Worm (Caenorhabditis elegans) whole organism, L3 larva: Measurements from ENCODE around the gene hlh-25.

ENCODE experiments used
- R02D3.7 ChIP-seq: fragments of 150-350 bp; optimal IDR thresholded peaks from 2 replicates; lab custom pipeline; 2014; ENCODE audit warnings: missing biosample characterization, missing genetic modification characterization
- ZK546.5 ChIP-seq: sonication (generic microtip); optimal IDR thresholded peaks from 2 replicates; lab custom pipeline; 2017; ENCODE audit warnings: missing biosample characterization, missing genetic modification characterization
- aly-2 ChIP-seq: fragments of 150-350 bp; optimal IDR thresholded peaks from 2 replicates; lab custom pipeline; 2014; ENCODE audit warnings: missing biosample characterization, missing genetic modification characterization
- ceh-16 ChIP-seq: sonication (generic microtip); optimal IDR thresholded peaks from 2 replicates; lab custom pipeline; 2017; ENCODE audit warnings: missing biosample characterization, missing genetic modification characterization
- ceh-82 ChIP-seq: fragments of 150-350 bp; optimal IDR thresholded peaks from 2 replicates; lab custom pipeline; 2014; ENCODE audit warnings: missing biosample characterization, missing genetic modification characterization
- ceh-9 ChIP-seq: sonication (generic microtip); optimal IDR thresholded peaks from 2 replicates; lab custom pipeline; 2018; ENCODE audit warnings: missing biosample characterization, missing genetic modification characterization
- daf-12 ChIP-seq: fragments of 150-350 bp; optimal IDR thresholded peaks from 2 replicates; lab custom pipeline; 2014; ENCODE audit warnings: missing biosample characterization, missing genetic modification reagents, missing genetic modification characterization
- egl-27 ChIP-seq: sonication (generic microtip); optimal IDR thresholded peaks from 4 replicates; lab custom pipeline; 2017; ENCODE audit warnings: missing biosample characterization, missing genetic modification reagents, missing genetic modification characterization
- egl-5 ChIP-seq: fragments of 150-350 bp; optimal IDR thresholded peaks from 2 replicates; lab custom pipeline; 2017; ENCODE audit warnings: missing biosample characterization, missing genetic modification reagents, missing genetic modification characterization, inconsistent platforms
- elt-1 ChIP-seq: fragments of 150-350 bp; optimal IDR thresholded peaks from 2 replicates; lab custom pipeline; 2014; ENCODE audit warnings: missing biosample characterization, missing genetic modification characterization
- elt-2 ChIP-seq: sonication (generic microtip); optimal IDR thresholded peaks from 2 replicates; lab custom pipeline; 2016; ENCODE audit warnings: missing genetic modification reagents, mild to moderate bottlenecking, missing genetic modification characterization, missing compliant biosample characterization
- eor-1 ChIP-seq, 2 experiments: fragments of 150-350 bp; optimal IDR thresholded peaks; 2 replicates each; lab custom pipeline; 2014 to 2018; ENCODE audit warnings: missing biosample characterization in 2 of 2, missing genetic modification characterization in 2 of 2
- fkh-10 ChIP-seq: sonication (generic microtip); optimal IDR thresholded peaks from 2 replicates; lab custom pipeline; 2017; ENCODE audit warnings: missing biosample characterization, missing genetic modification reagents, missing genetic modification characterization
- fkh-2 ChIP-seq: fragments of 150-350 bp; optimal IDR thresholded peaks from 2 replicates; lab custom pipeline; 2014; ENCODE audit warnings: missing biosample characterization, missing genetic modification reagents, missing genetic modification characterization
- fos-1 ChIP-seq: fragments of 150-350 bp; optimal IDR thresholded peaks from 2 replicates; lab custom pipeline; 2014; ENCODE audit warnings: missing biosample characterization, missing genetic modification characterization
- jun-1 ChIP-seq: fragments of 150-350 bp; optimal IDR thresholded peaks from 2 replicates; lab custom pipeline; 2014; ENCODE audit warnings: missing biosample characterization, missing genetic modification reagents, missing genetic modification characterization
- lin-15B ChIP-seq: fragments of 150-350 bp; optimal IDR thresholded peaks from 2 replicates; lab custom pipeline; 2014; ENCODE audit warnings: missing biosample characterization, missing genetic modification characterization
- lin-39 ChIP-seq: fragments of 150-350 bp; optimal IDR thresholded peaks from 2 replicates; lab custom pipeline; 2018; ENCODE audit warnings: missing biosample characterization, missing genetic modification reagents, missing genetic modification characterization
- lsy-12 ChIP-seq: sonication (generic microtip); optimal IDR thresholded peaks from 2 replicates; lab custom pipeline; 2016; ENCODE audit warnings: mild to moderate bottlenecking, missing genetic modification characterization, missing compliant biosample characterization
- mdl-1 ChIP-seq: fragments of 150-350 bp; optimal IDR thresholded peaks from 2 replicates; lab custom pipeline; 2014; ENCODE audit warnings: missing biosample characterization, missing genetic modification characterization
- mml-1 ChIP-seq: fragments of 150-350 bp; sonication (generic microtip); optimal IDR thresholded peaks from 3 replicates; lab custom pipeline; 2014; ENCODE audit warnings: missing biosample characterization, missing genetic modification characterization
- nhr-11 ChIP-seq: fragments of 150-350 bp; optimal IDR thresholded peaks from 2 replicates; lab custom pipeline; 2014; ENCODE audit warnings: missing biosample characterization, missing genetic modification characterization
- nhr-12 ChIP-seq: fragments of 150-350 bp; optimal IDR thresholded peaks from 2 replicates; lab custom pipeline; 2014; ENCODE audit warnings: missing biosample characterization, missing genetic modification characterization
- nhr-25 ChIP-seq: sonication (generic microtip); optimal IDR thresholded peaks from 2 replicates; lab custom pipeline; 2017; ENCODE audit warnings: missing biosample characterization, missing genetic modification characterization
- nhr-43 ChIP-seq: sonication (generic microtip); optimal IDR thresholded peaks from 2 replicates; lab custom pipeline; 2016; ENCODE audit warnings: mild to moderate bottlenecking, missing genetic modification characterization, missing compliant biosample characterization; ENCODE audit not compliant: poor library complexity, severe bottlenecking
- nhr-67 ChIP-seq: fragments of 150-350 bp; optimal IDR thresholded peaks from 2 replicates; lab custom pipeline; 2014; ENCODE audit warnings: missing biosample characterization, missing genetic modification characterization
- nhr-76 ChIP-seq: fragments of 150-350 bp; sonication (generic microtip); optimal IDR thresholded peaks from 5 replicates; lab custom pipeline; 2014; ENCODE audit warnings: missing biosample characterization, missing genetic modification characterization
- pha-4 ChIP-seq: fragments of 150-350 bp; optimal IDR thresholded peaks from 2 replicates; lab custom pipeline; 2014; ENCODE audit warnings: missing biosample characterization, missing genetic modification reagents, missing genetic modification characterization
- pqm-1 ChIP-seq: fragments of 150-350 bp; optimal IDR thresholded peaks from 2 replicates; lab custom pipeline; 2017; ENCODE audit warnings: missing biosample characterization, missing genetic modification characterization, inconsistent platforms
- sea-2 ChIP-seq: fragments of 150-350 bp; sonication (generic microtip); optimal IDR thresholded peaks from 4 replicates; lab custom pipeline; 2014; ENCODE audit warnings: missing biosample characterization, missing genetic modification reagents, missing genetic modification characterization
- skn-1 ChIP-seq: fragments of 150-350 bp; optimal IDR thresholded peaks from 2 replicates; lab custom pipeline; 2014; ENCODE audit warnings: missing biosample characterization, missing genetic modification characterization
- snpc-4 ChIP-seq: fragments of 150-350 bp; optimal IDR thresholded peaks from 2 replicates; lab custom pipeline; 2014; ENCODE audit warnings: missing biosample characterization, missing genetic modification characterization
- tbx-2 ChIP-seq: sonication (generic microtip); optimal IDR thresholded peaks from 2 replicates; lab custom pipeline; 2016; ENCODE audit warnings: mild to moderate bottlenecking, missing genetic modification characterization, missing compliant biosample characterization
- unc-39 ChIP-seq: sonication (generic microtip); optimal IDR thresholded peaks from 4 replicates; lab custom pipeline; 2017; ENCODE audit warnings: missing biosample characterization, missing genetic modification characterization
- zag-1 ChIP-seq: fragments of 150-350 bp; optimal IDR thresholded peaks from 2 replicates; lab custom pipeline; 2014; ENCODE audit warnings: missing biosample characterization, missing genetic modification characterization
- ztf-11 ChIP-seq: fragments of 150-350 bp; optimal IDR thresholded peaks from 2 replicates; lab custom pipeline; 2014; ENCODE audit warnings: missing biosample characterization, missing genetic modification characterization
- ztf-4 ChIP-seq: fragments of 150-350 bp; optimal IDR thresholded peaks from 2 replicates; lab custom pipeline; 2014; ENCODE audit warnings: missing biosample characterization, missing genetic modification characterization

hlh-25 gene

ce11 chrII:5555522-5555921 is 20.5 kb downstream of the hlh-25 start:
- TF ChIP-seq elt-2 (tag; lab: Kevin White, UChicago) = peak; percentile 72
- TF ChIP-seq nhr-25 (tag; lab: Kevin White, UChicago) = no peak

DNA sequence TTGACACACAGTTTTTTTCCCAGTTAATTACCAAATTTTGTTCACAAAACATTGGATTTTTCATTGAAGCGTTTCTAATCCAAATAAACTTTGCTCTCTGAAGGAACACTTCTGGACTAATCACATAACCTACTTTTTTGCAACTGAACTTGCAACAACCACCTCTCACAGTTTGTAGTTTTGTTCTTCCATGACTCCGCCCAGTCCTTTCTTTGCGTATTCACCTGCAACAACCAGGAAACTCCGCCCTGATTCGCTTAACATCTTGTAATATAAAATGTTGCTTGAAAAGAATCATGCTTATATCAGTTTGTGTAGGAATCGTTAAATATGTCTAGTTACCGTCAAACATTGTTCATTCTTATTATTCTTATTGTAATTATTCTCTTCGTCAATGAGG is 21.4 kb downstream of the hlh-25 start, which contains the start of gene ins-11:
ins-11 (plus strand) TSS at position 301 of the 400 bp plus-strand sequence.
- no peak for TF ChIP-seq ztf-11
- TF ChIP-seq pqm-1 (tag; lab: Kevin White, UChicago) = no peak
- no peak for TF ChIP-seq lsy-12 (tag; lab: Kevin White, UChicago)
- no peak for TF ChIP-seq fos-1 (tag; lab: Kevin White, UChicago)
- no peak for TF ChIP-seq mdl-1 (tag; lab: Kevin White, UChicago)
- TF ChIP-seq ceh-82 (tag; lab: Kevin White, UChicago) = no peak
- TF ChIP-seq elt-1 (tag; lab: Kevin White, UChicago) = no peak
- no peak for TF ChIP-seq nhr-25 (tag; lab: Kevin White, UChicago)
- TF ChIP-seq nhr-11 = no peak
- no peak for TF ChIP-seq R02D3.7 (tag; lab: Kevin White, UChicago)
- no peak for TF ChIP-seq tbx-2 (tag; lab: Kevin White, UChicago)
- TF ChIP-seq snpc-4 (tag; lab: Kevin White, UChicago) = no peak
- TF ChIP-seq ceh-9 (tag; lab: Kevin White, UChicago) = no peak
- TF ChIP-seq nhr-43 (tag; lab: Kevin White, UChicago) = no peak
- no peak for TF ChIP-seq skn-1 (tag; lab: Kevin White, UChicago)
- no peak for TF ChIP-seq ZK546.5
- TF ChIP-seq zag-1 (tag; lab: Kevin White, UChicago) = no peak
- TF ChIP-seq daf-12 = no peak
- TF ChIP-seq aly-2 (tag; lab: Kevin White, UChicago) = no peak

- TF ChIP-seq nhr-76 (tag; lab: Kevin White, UChicago) (no peak), egl-5 (no peak), tbx-2 (tag; lab: Kevin White, UChicago) (no peak), daf-12 (no peak), fkh-10 (no peak), unc-39 (tag; lab: Kevin White, UChicago) (no peak), lsy-12 (tag; lab: Kevin White, UChicago) (no peak), mdl-1 (tag; lab: Kevin White, UChicago) (no peak), elt-1 (tag; lab: Kevin White, UChicago) (no peak), jun-1 (tag; lab: Kevin White, UChicago) (no peak), aly-2 (tag; lab: Kevin White, UChicago) (no peak), nhr-67 (no peak), pqm-1 (tag; lab: Kevin White, UChicago) (peak; percentile 76), mml-1 (no peak), ceh-9 (tag; lab: Kevin White, UChicago) (no peak), elt-2 (tag; lab: Kevin White, UChicago) (peak; percentile 95)
These were observed 22.1 kb downstream of the hlh-25 start for ce11 chrII:5557134-5557533.

- TF ChIP-seq nhr-76 (tag; lab: Kevin White, UChicago) (no peak), pha-4 (peak; percentile 46), elt-2 (tag; lab: Kevin White, UChicago) (peak; percentile 88), lin-39 (tag; lab: Kevin White, UChicago) (no peak), pqm-1 (tag; lab: Kevin White, UChicago) (peak; percentile 67)
- TF ChIP-seq, all 47 proteins: peak for 3
These were observed 26.4 kb downstream of the hlh-25 start, which contains the start of gene C17C3.3 for ce11 chrII:5561392-5561791. TSS of gene C17C3.3 (plus strand) at chrII:5561737.

DNA sequence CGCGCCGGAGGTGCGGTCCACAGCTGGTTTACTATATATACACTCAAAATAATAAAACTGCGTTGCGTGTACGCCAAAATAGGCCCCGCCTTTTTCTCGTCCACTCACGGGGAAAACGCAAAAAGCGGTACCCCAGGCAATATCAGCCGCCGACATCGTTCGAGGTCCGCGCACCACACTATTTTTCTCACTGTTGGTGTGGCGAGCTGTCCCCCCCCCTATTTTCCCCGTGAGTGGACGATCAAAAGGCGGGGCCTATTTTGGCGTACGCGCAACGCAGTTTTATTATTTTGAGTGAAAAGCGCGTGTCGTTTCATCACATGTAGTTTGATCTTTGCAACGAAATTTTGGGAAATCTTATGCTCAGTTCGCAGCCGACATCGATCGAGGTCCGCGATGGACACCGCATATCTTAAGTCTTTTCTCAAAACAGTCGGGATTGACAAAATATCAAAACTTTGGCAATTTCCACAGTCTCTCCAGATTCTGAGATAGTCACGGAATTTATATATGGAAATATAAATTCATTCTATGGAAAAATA is 30.1 kb downstream of the hlh-25 start:
- TF ChIP-seq sea-2 (GFP tag; lab: Kevin White, UChicago) (no peak), mdl-1 (tag; lab: Kevin White, UChicago) (no peak), egl-27 (no peak), ztf-11 (no peak), ztf-4 (tag; lab: Kevin White, UChicago) (no peak), fkh-2 (tag; lab: Kevin White, UChicago) (no peak), aly-2 (tag; lab: Kevin White, UChicago) (no peak), ceh-16 (no peak), lsy-12 (tag; lab: Kevin White, UChicago) (no peak), nhr-67 (no peak), fkh-10 (no peak), nhr-12 (tag; lab: Kevin White, UChicago) (no peak), ceh-9 (tag; lab: Kevin White, UChicago) (no peak), elt-1 (tag; lab: Kevin White, UChicago) (no peak), eor-1 (tag; optimal IDR thresholded peaks at IDR 0.05; lab: Kevin White, UChicago) (no peak), lin-15B (tag; lab: Kevin White, UChicago) (no peak)
